Worm (Caenorhabditis elegans): ENCODE results near the gene urm-1.

ce11 chrIII:10518884-10519283 lies 13.6 kb downstream of the urm-1 start:
- no peak for TF ChIP-seq egl-44 (GFP tag; IDR thresholded peaks at IDR 0.05)
- no peak for TF ChIP-seq B0261.1 (tag; optimal IDR thresholded peaks at IDR 0.05)
- TF ChIP-seq sptf-2 (GFP tag; optimal IDR thresholded peaks at IDR 0.05): no peak
- no peak for TF ChIP-seq aptf-2 (GFP tag; conservative IDR thresholded peaks at IDR 0.05)
- TF ChIP-seq repo-1 (tag; optimal IDR thresholded peaks at IDR 0.05): no peak
- no peak for TF ChIP-seq K11D2.4 (GFP tag; IDR thresholded peaks at IDR 0.05)
- no peak for TF ChIP-seq rpc-1 (optimal IDR thresholded peaks at IDR 0.05)
- TF ChIP-seq rpc-1 (tag; optimal IDR thresholded peaks at IDR 0.05): no peak
